Fruit fly (Drosophila melanogaster) Kc167 (cell line): ENCODE results near the gene CG6972.

Experiments
- Myc ChIP-seq: fragments of >200 bp; optimal IDR thresholded peaks from 2 replicates; lab custom pipeline; 2017; ENCODE audit warnings: missing external identifiers
- Sin3A ChIP-seq: fragments of >200 bp; optimal IDR thresholded peaks from 2 replicates; lab custom pipeline; 2018; ENCODE audit warnings: missing external identifiers
- h ChIP-seq: fragments of >200 bp; optimal IDR thresholded peaks from 3 replicates; lab custom pipeline; 2018; ENCODE audit warnings: missing external identifiers
- insv ChIP-seq: fragments of >200 bp; optimal IDR thresholded peaks from 3 replicates; lab custom pipeline; 2018; ENCODE audit warnings: missing external identifiers
- psq ChIP-seq: fragments of >200 bp; optimal IDR thresholded peaks from 2 replicates; lab custom pipeline; 2017; ENCODE audit warnings: missing external identifiers
- ttk ChIP-seq: sonication (Bioruptor generic); optimal IDR thresholded peaks from 2 replicates; lab custom pipeline; 2017; ENCODE audit warnings: missing external identifiers

dm6 chr3R:22690311-22690710 is 11.5 kb upstream of the CG6972 start, which contains the start of the genes wfs1 and Nup133:
- no peak for TF ChIP-seq psq (lab: Kevin White, UChicago)
- TF ChIP-seq Sin3A (lab: Kevin White, UChicago): no peak
- no peak for TF ChIP-seq h (lab: Kevin White, UChicago)
- no peak for TF ChIP-seq ttk (lab: Kevin White, UChicago)
- no peak for TF ChIP-seq insv
- no peak for TF ChIP-seq Myc (lab: Kevin White, UChicago)
